Fruit fly (Drosophila melanogaster) whole organism, wandering third instar larva: ENCODE data around the gene CG3857.

ENCODE experiments used
- CrebA ChIP-seq: fragments of 200-800 bp; sonication (Bioruptor generic); optimal IDR thresholded peaks from 2 replicates; lab custom pipeline; 2016; ENCODE audit warnings: missing biosample characterization, mild to moderate bottlenecking, missing genetic modification characterization, borderline replicate concordance
- GATAd ChIP-seq: sonication (Bioruptor generic); optimal IDR thresholded peaks from 2 replicates; lab custom pipeline; 2016; ENCODE audit warnings: missing biosample characterization, missing genetic modification characterization
- Sp1 ChIP-seq: fragments of 200-800 bp; sonication (Bioruptor generic); optimal IDR thresholded peaks from 3 replicates; lab custom pipeline; 2019; ENCODE audit warnings: missing biosample characterization, mild to moderate bottlenecking, missing genetic modification characterization, moderate library complexity
- dsf ChIP-seq: sonication (Bioruptor generic); optimal IDR thresholded peaks from 2 replicates; lab custom pipeline; 2016; ENCODE audit warnings: missing biosample characterization, missing genetic modification characterization, borderline replicate concordance
- fru ChIP-seq: fragments of 200-800 bp; sonication (Bioruptor generic); optimal IDR thresholded peaks from 3 replicates; lab custom pipeline; 2016; ENCODE audit warnings: missing biosample characterization, mild to moderate bottlenecking, missing genetic modification characterization
- h ChIP-seq: fragments of 200-800 bp; sonication (Bioruptor generic); optimal IDR thresholded peaks from 3 replicates; lab custom pipeline; 2016; ENCODE audit warnings: missing biosample characterization, mild to moderate bottlenecking, missing genetic modification characterization
- psq ChIP-seq: fragments of 200-800 bp; sonication (Bioruptor generic); optimal IDR thresholded peaks from 3 replicates; lab custom pipeline; 2017; ENCODE audit warnings: missing biosample characterization, mild to moderate bottlenecking, missing genetic modification characterization, moderate library complexity
- rgr ChIP-seq: fragments of 200-800 bp; sonication (Bioruptor generic); optimal IDR thresholded peaks from 3 replicates; lab custom pipeline; 2016; ENCODE audit warnings: missing biosample characterization, mild to moderate bottlenecking, missing genetic modification characterization
- sage ChIP-seq: fragments of 200-800 bp; sonication (Bioruptor generic); optimal IDR thresholded peaks from 2 replicates; lab custom pipeline; 2016; ENCODE audit warnings: missing biosample characterization, mild to moderate bottlenecking, missing genetic modification characterization

- TF ChIP-seq CrebA (GFP tag; lab: Kevin White, UChicago): no peak
- peak; percentile 75 for TF ChIP-seq psq (GFP tag; lab: Kevin White, UChicago)
- TF ChIP-seq rgr: no peak
- no peak for TF ChIP-seq GATAd (GFP tag; lab: Kevin White, UChicago)
- TF ChIP-seq dsf (GFP tag; lab: Kevin White, UChicago): no peak
- TF ChIP-seq sage: no peak
- TF ChIP-seq h (GFP tag; lab: Kevin White, UChicago): no peak
- no peak for TF ChIP-seq fru (GFP tag; lab: Kevin White, UChicago)
- no peak for TF ChIP-seq Sp1
Measured at dm6 chrX:1947900-1948374, 8.1 kb upstream of the CG3857 start.
